Worm (Caenorhabditis elegans) whole organism, L4 larva: ENCODE measurements around the gene ari-1.4.

ENCODE experiments used
- D1046.2 ChIP-seq: fragments of 200-800 bp; sonication (Bioruptor generic); IDR thresholded peaks from 2 replicates; pipeline ENCODE4 v1.3.6; 2022; ENCODE audit warnings: missing genetic modification characterization, missing compliant biosample characterization
- attf-4 ChIP-seq: sonication (generic microtip); optimal IDR thresholded peaks from 3 replicates; lab custom pipeline; 2017; ENCODE audit warnings: missing biosample characterization, missing genetic modification characterization
- daf-16 ChIP-seq, 3 experiments: sonication (generic microtip); optimal IDR thresholded peaks; 2 replicates each; lab custom pipeline; 2016 to 2017; ENCODE audit warnings: missing genetic modification characterization in 3 of 3, missing genetic modification reagents in 3 of 3, mild to moderate bottlenecking in 2 of 3, missing compliant biosample characterization in 2 of 3, missing biosample characterization in 1 of 3, moderate library complexity in 1 of 3
- dve-1 ChIP-seq: sonication (generic microtip); optimal IDR thresholded peaks from 2 replicates; lab custom pipeline; 2017; ENCODE audit warnings: antibody characterized with exemption, mild to moderate bottlenecking, missing genetic modification characterization, missing compliant biosample characterization; ENCODE audit not compliant: insufficient read depth
- fos-1 ChIP-seq: fragments of 150-350 bp; optimal IDR thresholded peaks from 2 replicates; lab custom pipeline; 2014; ENCODE audit warnings: missing biosample characterization, missing genetic modification characterization
- lin-39 ChIP-seq: fragments of 150-350 bp; optimal IDR thresholded peaks from 2 replicates; lab custom pipeline; 2014; ENCODE audit warnings: missing biosample characterization, missing genetic modification reagents, missing genetic modification characterization
- rbr-2 ChIP-seq: sonication (generic microtip); optimal IDR thresholded peaks from 2 replicates; lab custom pipeline; 2016; ENCODE audit warnings: missing genotype, missing genetic modification characterization, missing compliant biosample characterization

DNA sequence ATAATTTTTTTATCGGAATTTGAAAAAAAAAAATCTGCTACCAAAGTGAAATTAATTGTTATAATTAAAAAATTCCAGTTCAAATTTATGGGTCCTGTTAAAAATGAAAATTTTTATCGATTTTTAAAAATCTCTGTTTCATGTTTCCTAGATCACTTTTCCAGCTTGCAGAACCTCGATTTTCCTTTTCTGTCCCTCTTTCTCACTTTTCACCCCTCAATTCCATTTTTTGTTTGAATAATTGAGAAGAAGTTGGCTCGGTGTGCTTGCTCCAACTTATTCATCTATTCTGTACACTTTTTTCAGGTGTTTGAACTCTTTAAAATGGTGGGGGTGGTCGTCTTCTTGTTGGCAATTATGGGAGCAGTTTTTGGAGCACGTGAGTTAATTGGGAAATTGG, 31.1 kb downstream of the ari-1.4 start, which contains the start of gene acr-24:
- no peak for TF ChIP-seq lin-39 (tag; lab: Kevin White, UChicago)
- TF ChIP-seq attf-4 (tag; lab: Kevin White, UChicago) = no peak
- no peak for TF ChIP-seq D1046.2
- no peak for TF ChIP-seq dve-1 (tag; lab: Kevin White, UChicago)
- TF ChIP-seq rbr-2 (tag; lab: Kevin White, UChicago) = no peak
- TF ChIP-seq fos-1 (tag; lab: Kevin White, UChicago) = no peak
- no peak for TF ChIP-seq daf-16 (GFP tag; optimal IDR thresholded peaks at IDR 0.05; lab: Kevin White, UChicago)
- no peak for TF ChIP-seq daf-16 (tag; optimal IDR thresholded peaks at IDR 0.05; lab: Kevin White, UChicago)
